Worm (Caenorhabditis elegans) whole organism, young adult: Measurements from ENCODE around the gene srh-281.

ENCODE experiments used
- B0019.2 ChIP-seq: fragments of 200-800 bp; sonication (Bioruptor generic); conservative IDR thresholded peaks from 2 replicates; pipeline ENCODE4 v1.3.6; 2022; ENCODE audit warnings: missing genetic modification reagents, missing genetic modification characterization, missing compliant biosample characterization
- B0035.1 ChIP-seq: sonication (generic microtip); optimal IDR thresholded peaks from 2 replicates; lab custom pipeline; 2016; ENCODE audit warnings: missing genetic modification characterization, mild to moderate bottlenecking, missing compliant biosample characterization, missing genotype, missing genetic modification reagents
- C06A6.2 ChIP-seq: fragments of 200-800 bp; sonication (Bioruptor generic); conservative IDR thresholded peaks from 2 replicates; pipeline ENCODE4 v1.3.6; 2022; ENCODE audit warnings: missing genetic modification characterization, missing compliant biosample characterization
- F57A8.1 ChIP-seq: fragments of 200-800 bp; sonication (Bioruptor generic); optimal IDR thresholded peaks from 2 replicates; lab custom pipeline; 2018; ENCODE audit warnings: mild to moderate bottlenecking, missing genetic modification characterization, moderate library complexity, missing compliant biosample characterization
- Y56A3A.18 ChIP-seq: fragments of 200-800 bp; sonication (Bioruptor generic); IDR thresholded peaks from 2 replicates; pipeline ENCODE4 v1.3.6; 2022; ENCODE audit warnings: missing genetic modification reagents, missing genetic modification characterization, missing compliant biosample characterization
- akir-1 ChIP-seq: fragments of 200-800 bp; sonication (Bioruptor generic); optimal IDR thresholded peaks from 2 replicates; lab custom pipeline; 2018; ENCODE audit warnings: mild to moderate bottlenecking, missing genetic modification characterization, moderate library complexity, missing compliant biosample characterization
- atf-7 ChIP-seq: sonication (generic microtip); optimal IDR thresholded peaks from 2 replicates; lab custom pipeline; 2017; ENCODE audit warnings: mild to moderate bottlenecking, missing genetic modification characterization, missing compliant biosample characterization
- bed-2 ChIP-seq: fragments of 200-800 bp; sonication (Bioruptor generic); IDR thresholded peaks from 2 replicates; pipeline ENCODE4 v1.3.6; 2022; ENCODE audit warnings: missing genetic modification reagents, missing genetic modification characterization, missing compliant biosample characterization
- ceh-27 ChIP-seq: fragments of 200-800 bp; sonication (Bioruptor generic); optimal IDR thresholded peaks from 2 replicates; lab custom pipeline; 2018; ENCODE audit warnings: mild to moderate bottlenecking, missing genetic modification characterization, moderate library complexity, missing compliant biosample characterization
- him-1 ChIP-seq: sonication (generic microtip); optimal IDR thresholded peaks from 2 replicates; lab custom pipeline; 2016; ENCODE audit warnings: missing genotype, missing genetic modification reagents, missing genetic modification characterization, missing compliant biosample characterization
- hlh-26 ChIP-seq: fragments of 200-800 bp; sonication (Bioruptor generic); conservative IDR thresholded peaks from 2 replicates; pipeline ENCODE4 v1.3.6; 2022; ENCODE audit warnings: missing genetic modification reagents, missing genetic modification characterization, missing compliant biosample characterization
- hrde-1 ChIP-seq: sonication (generic microtip); optimal IDR thresholded peaks from 2 replicates; lab custom pipeline; 2016; ENCODE audit warnings: missing genetic modification characterization, mild to moderate bottlenecking, missing compliant biosample characterization, moderate library complexity, missing genotype, missing genetic modification reagents, borderline replicate concordance
- let-526 ChIP-seq: fragments of 200-800 bp; sonication (Bioruptor generic); IDR thresholded peaks from 2 replicates; pipeline ENCODE4 v1.3.6; 2022; ENCODE audit warnings: missing genetic modification reagents, missing genetic modification characterization, missing compliant biosample characterization
- lsy-27 ChIP-seq: sonication (generic microtip); optimal IDR thresholded peaks from 2 replicates; lab custom pipeline; 2017; ENCODE audit warnings: missing genetic modification characterization, mild to moderate bottlenecking, missing compliant biosample characterization, antibody characterized with exemption, missing genotype, borderline replicate concordance; ENCODE audit not compliant: insufficient read depth
- nhr-80 ChIP-seq: sonication (generic microtip); optimal IDR thresholded peaks from 2 replicates; lab custom pipeline; 2016; ENCODE audit warnings: missing genetic modification characterization, missing compliant biosample characterization
- pbrm-1 ChIP-seq: fragments of 200-800 bp; sonication (Bioruptor generic); IDR thresholded peaks from 2 replicates; pipeline ENCODE4 v1.3.6; 2022; ENCODE audit warnings: missing genetic modification reagents, missing genetic modification characterization, missing compliant biosample characterization
- rpc-1 ChIP-seq, 2 experiments: fragments of 150-350 bp in 1 of 2; sonication (generic microtip) in 1 of 2; optimal IDR thresholded peaks; 2 replicates each; lab custom pipeline; 2014 to 2018; ENCODE audit warnings: missing biosample characterization in 1 of 2, missing genetic modification characterization in 1 of 2, missing genetic modification reagents in 1 of 2, missing genotype in 1 of 2
- zfh-2 ChIP-seq: fragments of 200-800 bp; sonication (Bioruptor generic); conservative IDR thresholded peaks from 2 replicates; pipeline ENCODE4 v1.3.6; 2022; ENCODE audit warnings: missing genetic modification reagents, missing genetic modification characterization, missing compliant biosample characterization

The srh-281 gene

ce11 chrV:16235135-16235534 lies 44.5 kb downstream of the srh-281 start, which contains the start of gene F21H7.3:
Gene F21H7.3 (minus strand): TSS chrV:16235235.
- TF ChIP-seq B0035.1 (tag; lab: Kevin White, UChicago) (no peak), atf-7 (tag; lab: Kevin White, UChicago) (no peak)
- TF ChIP-seq, all 124 proteins: peak for 0

- TF ChIP-seq akir-1 (GFP tag; lab: Kevin White, UChicago) (no peak), him-1 (tag; lab: Kevin White, UChicago) (no peak), pbrm-1 (no peak), bed-2 (no peak), nhr-80 (tag; lab: Kevin White, UChicago) (no peak), ceh-27 (GFP tag; lab: Kevin White, UChicago) (no peak), B0019.2 (GFP tag; lab: Robert Waterston, UW) (no peak), Y56A3A.18 (no peak), C06A6.2 (no peak), hlh-26 (GFP tag; lab: Robert Waterston, UW) (no peak), zfh-2 (no peak)
Measured at ce11 chrV:16235647-16236046, 45.1 kb downstream of the srh-281 start, which contains the start of gene srh-98. Gene srh-98 (minus strand): TSS chrV:16235747.

DNA sequence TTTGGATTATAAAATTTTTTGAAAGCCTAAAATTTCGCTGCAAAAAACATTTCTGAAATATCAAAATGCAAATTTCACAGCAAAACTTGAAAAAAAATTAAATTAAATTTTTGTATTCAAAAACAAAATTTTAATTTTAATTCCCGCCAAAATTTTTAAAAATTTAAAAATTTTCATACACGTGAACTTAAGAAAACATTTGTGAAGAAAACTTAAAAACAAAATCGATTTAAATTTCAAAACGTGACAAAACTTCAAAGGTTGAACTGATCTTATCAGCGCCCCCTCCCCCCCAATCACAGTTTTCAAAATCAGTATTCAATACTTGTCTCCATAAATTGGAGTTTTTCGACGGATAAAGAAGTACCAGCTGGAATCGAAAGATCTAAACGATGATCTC lies 46.6 kb downstream of the srh-281 start, which contains the start of gene F21H7.5:
TSS of gene F21H7.5 (plus strand) at position 301 of the 400 bp plus-strand sequence.
- TF ChIP-seq let-526 (GFP tag; lab: Robert Waterston, UW) (no peak), rpc-1 (optimal IDR thresholded peaks at IDR 0.05; lab: Kevin White, UChicago) (no peak), rpc-1 (tag; optimal IDR thresholded peaks at IDR 0.05; lab: Kevin White, UChicago) (no peak), hrde-1 (no peak), F57A8.1 (no peak), lsy-27 (no peak)
